Fruit fly (Drosophila melanogaster) S2 (cell line): Measurements from ENCODE around the gene Pde11.

Source experiments
- CG8478 ChIP-seq: fragments of >200 bp; optimal IDR thresholded peaks from 2 replicates; lab custom pipeline; 2018
- CTCF ChIP-seq, 2 experiments: fragments of >200 bp; optimal IDR thresholded peaks; 2 replicates each; lab custom pipeline; 2018

DNA sequence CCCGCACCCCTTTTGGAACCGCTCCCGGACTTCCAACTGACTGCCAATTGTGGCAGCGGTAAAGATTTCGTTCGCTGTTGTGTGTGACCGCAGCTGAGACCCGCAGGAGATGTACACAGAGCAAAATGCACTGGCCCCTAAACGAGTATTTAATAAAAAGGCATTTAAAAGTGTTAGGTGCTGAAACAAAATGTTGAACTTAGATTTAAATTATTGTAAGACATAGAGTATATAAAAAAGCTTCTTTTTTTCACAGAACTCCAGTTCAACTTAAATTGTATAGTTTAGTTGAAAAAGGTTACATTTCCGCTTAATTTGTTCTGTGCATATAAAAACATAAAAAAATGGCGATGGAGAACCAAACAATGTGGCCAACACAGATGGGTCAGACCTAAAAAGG is 38.0 kb upstream of the Pde11 start:
- TF ChIP-seq CG8478 (lab: Kevin White, UChicago) (no peak), CTCF (optimal IDR thresholded peaks at IDR 0.05; lab: Kevin White, UChicago) (no peak)
